Fruit fly (Drosophila melanogaster): Measurements from ENCODE around the gene Act79B.

DNA sequence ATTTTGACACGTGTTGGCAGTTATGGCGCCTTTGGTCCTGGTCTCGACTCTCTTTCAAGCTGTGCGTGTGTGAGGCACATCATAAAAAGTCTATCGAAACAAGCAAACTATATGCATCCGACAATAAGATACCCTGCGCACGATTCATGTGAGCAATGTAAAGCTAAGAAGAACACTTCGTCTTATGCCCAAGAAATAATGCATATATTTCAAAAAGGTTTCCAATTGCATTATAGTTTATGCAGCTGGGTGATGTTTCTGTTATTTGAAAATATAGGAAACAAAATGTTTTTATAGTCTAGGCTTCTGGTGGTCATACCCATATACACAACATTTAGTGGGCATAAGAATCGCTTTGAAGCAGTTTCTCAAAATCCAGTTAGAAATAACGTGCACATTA lies 11.4 kb upstream of the Act79B start:
- TF ChIP-seq Myc (optimal IDR thresholded peaks at IDR 0.05) (no peak), h (optimal IDR thresholded peaks at IDR 0.05) (no peak), Sin3A (optimal IDR thresholded peaks at IDR 0.05) (no peak), psq (optimal IDR thresholded peaks at IDR 0.05) (no peak), insv (optimal IDR thresholded peaks at IDR 0.05) (no peak), ttk (optimal IDR thresholded peaks at IDR 0.05) (no peak)
